Worm (Caenorhabditis elegans) whole organism, late embryonic: ENCODE data around the gene moa-1.

Experiments used
- F13H6.1 ChIP-seq: sonication (generic microtip); optimal IDR thresholded peaks from 2 replicates; lab custom pipeline; 2016; ENCODE audit warnings: missing genetic modification characterization, missing compliant biosample characterization
- K02D7.2 ChIP-seq: sonication (generic microtip); optimal IDR thresholded peaks from 2 replicates; lab custom pipeline; 2017; ENCODE audit warnings: mild to moderate bottlenecking, missing genetic modification characterization, missing compliant biosample characterization
- K09A11.1 ChIP-seq: sonication (generic microtip); optimal IDR thresholded peaks from 2 replicates; lab custom pipeline; 2017; ENCODE audit warnings: antibody characterized with exemption, mild to moderate bottlenecking, missing genetic modification characterization, missing compliant biosample characterization; ENCODE audit not compliant: insufficient read depth
- ceh-30 ChIP-seq: fragments of 150-350 bp; optimal IDR thresholded peaks from 2 replicates; lab custom pipeline; 2014; ENCODE audit warnings: missing biosample characterization, missing genetic modification characterization
- ceh-34 ChIP-seq: sonication (generic microtip); optimal IDR thresholded peaks from 2 replicates; lab custom pipeline; 2016; ENCODE audit warnings: mild to moderate bottlenecking, missing genetic modification characterization, missing compliant biosample characterization
- ceh-48 ChIP-seq: sonication (generic microtip); optimal IDR thresholded peaks from 2 replicates; lab custom pipeline; 2016; ENCODE audit warnings: missing genetic modification characterization, inconsistent platforms, missing compliant biosample characterization
- elt-2 ChIP-seq: sonication (generic microtip); optimal IDR thresholded peaks from 2 replicates; lab custom pipeline; 2016; ENCODE audit warnings: missing genetic modification reagents, missing genetic modification characterization, missing compliant biosample characterization
- eyg-1 ChIP-seq: sonication (generic microtip); optimal IDR thresholded peaks from 2 replicates; lab custom pipeline; 2016; ENCODE audit warnings: missing genotype, missing genetic modification characterization, missing compliant biosample characterization
- fax-1 ChIP-seq: sonication (generic microtip); optimal IDR thresholded peaks from 2 replicates; lab custom pipeline; 2016; ENCODE audit warnings: missing genotype, missing genetic modification characterization, missing compliant biosample characterization
- fkh-10 ChIP-seq: fragments of 150-350 bp; optimal IDR thresholded peaks from 2 replicates; lab custom pipeline; 2014; ENCODE audit warnings: missing biosample characterization, missing genetic modification reagents, missing genetic modification characterization
- gmeb-2 ChIP-seq: sonication (generic microtip); optimal IDR thresholded peaks from 2 replicates; lab custom pipeline; 2016; ENCODE audit warnings: missing genetic modification characterization, inconsistent platforms, missing compliant biosample characterization
- hlh-13 ChIP-seq: fragments of 200-800 bp; sonication (Bioruptor generic); optimal IDR thresholded peaks from 2 replicates; lab custom pipeline; 2018; ENCODE audit warnings: mild to moderate bottlenecking, missing genetic modification characterization, missing compliant biosample characterization
- hlh-8 ChIP-seq: sonication (generic microtip); optimal IDR thresholded peaks from 2 replicates; lab custom pipeline; 2016; ENCODE audit warnings: missing genotype, missing genetic modification characterization, missing compliant biosample characterization
- madf-2 ChIP-seq: sonication (generic microtip); optimal IDR thresholded peaks from 2 replicates; lab custom pipeline; 2017; ENCODE audit warnings: missing genetic modification characterization, missing compliant biosample characterization
- nhr-232 ChIP-seq: sonication (generic microtip); optimal IDR thresholded peaks from 2 replicates; lab custom pipeline; 2016; ENCODE audit warnings: missing genetic modification characterization, missing compliant biosample characterization
- odd-2 ChIP-seq: sonication (generic microtip); optimal IDR thresholded peaks from 2 replicates; lab custom pipeline; 2017; ENCODE audit warnings: antibody characterized with exemption, mild to moderate bottlenecking, missing genetic modification characterization, missing compliant biosample characterization
- pat-9 ChIP-seq: fragments of 200-800 bp; sonication (Bioruptor generic); optimal IDR thresholded peaks from 2 replicates; lab custom pipeline; 2018; ENCODE audit warnings: mild to moderate bottlenecking, missing genetic modification characterization, moderate library complexity, missing compliant biosample characterization
- ref-2 ChIP-seq: sonication (generic microtip); optimal IDR thresholded peaks from 2 replicates; lab custom pipeline; 2016; ENCODE audit warnings: missing genetic modification characterization, missing compliant biosample characterization
- sox-4 ChIP-seq: sonication (generic microtip); optimal IDR thresholded peaks from 2 replicates; lab custom pipeline; 2017; ENCODE audit warnings: mild to moderate bottlenecking, missing genetic modification characterization, inconsistent platforms, missing compliant biosample characterization
- syd-9 ChIP-seq: sonication (generic microtip); optimal IDR thresholded peaks from 2 replicates; lab custom pipeline; 2016; ENCODE audit warnings: mild to moderate bottlenecking, missing genetic modification characterization, moderate library complexity, missing compliant biosample characterization
- tbx-2 ChIP-seq: sonication (generic microtip); optimal IDR thresholded peaks from 2 replicates; lab custom pipeline; 2016; ENCODE audit warnings: missing genetic modification characterization, missing compliant biosample characterization
- tbx-7 ChIP-seq: sonication (generic microtip); optimal IDR thresholded peaks from 2 replicates; lab custom pipeline; 2016; ENCODE audit warnings: missing genotype, missing genetic modification characterization, missing compliant biosample characterization
- ttx-3 ChIP-seq: sonication (generic microtip); optimal IDR thresholded peaks from 2 replicates; lab custom pipeline; 2016; ENCODE audit warnings: missing genetic modification reagents, missing genetic modification characterization, missing compliant biosample characterization
- unc-55 ChIP-seq: sonication (generic microtip); optimal IDR thresholded peaks from 2 replicates; lab custom pipeline; 2017; ENCODE audit warnings: missing biosample characterization, missing genetic modification reagents, missing genetic modification characterization
- zip-5 ChIP-seq: sonication (generic microtip); optimal IDR thresholded peaks from 2 replicates; lab custom pipeline; 2016; ENCODE audit warnings: missing genetic modification characterization, missing compliant biosample characterization

The moa-1 gene

DNA sequence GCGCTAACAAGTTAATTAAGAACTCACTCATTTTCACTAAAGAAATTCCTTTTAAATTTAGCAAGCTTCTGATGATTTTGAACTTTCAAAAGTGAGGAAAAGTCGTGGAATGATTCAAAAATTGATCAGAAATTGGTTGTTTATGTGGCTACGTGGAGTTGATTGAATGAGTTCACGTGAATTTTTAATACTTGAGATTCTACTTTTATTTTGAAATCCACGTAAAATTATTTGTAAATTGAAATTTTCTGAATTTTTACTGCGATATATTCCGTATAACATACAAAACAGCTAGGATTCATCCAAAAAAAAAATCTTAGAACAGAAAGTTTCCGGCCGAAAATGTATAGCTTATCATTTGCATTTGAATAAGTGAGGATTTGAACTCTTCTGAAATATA lies at the start of gene moa-1:
Gene moa-1, minus strand, starts transcription at position 101 of the 400 bp plus-strand sequence.
- TF ChIP-seq sox-4 (tag; lab: Kevin White, UChicago) (no peak), gmeb-2 (tag; lab: Kevin White, UChicago) (no peak), unc-55 (GFP tag; lab: Kevin White, UChicago) (no peak), ceh-34 (tag; lab: Kevin White, UChicago) (no peak), tbx-2 (no peak), madf-2 (tag; lab: Kevin White, UChicago) (no peak), fax-1 (tag; lab: Kevin White, UChicago) (no peak), ref-2 (tag; lab: Kevin White, UChicago) (no peak), eyg-1 (tag; lab: Kevin White, UChicago) (no peak), zip-5 (tag; lab: Kevin White, UChicago) (no peak), ceh-48 (tag; lab: Kevin White, UChicago) (no peak), F13H6.1 (no peak), hlh-13 (GFP tag; lab: Kevin White, UChicago) (no peak), K09A11.1 (tag; lab: Kevin White, UChicago) (no peak), odd-2 (no peak), pat-9 (tag; lab: Kevin White, UChicago) (no peak), tbx-7 (tag; lab: Kevin White, UChicago) (no peak), K02D7.2 (tag; lab: Kevin White, UChicago) (no peak)

- peak; percentile 14 for TF ChIP-seq ceh-48 (tag; lab: Kevin White, UChicago)
- TF ChIP-seq hlh-8 (tag; lab: Kevin White, UChicago), result no peak
Observed at ce11 chrIII:2015494-2015893, 45.8 kb upstream of the moa-1 start.

ce11 chrIII:2013876-2014474 lies 44.3 kb upstream of the moa-1 start:
- TF ChIP-seq ceh-48 (tag; lab: Kevin White, UChicago), result peak; percentile 97
- TF ChIP-seq, all 69 proteins: peak for 1; not testable (repeated sequence) for 68

DNA sequence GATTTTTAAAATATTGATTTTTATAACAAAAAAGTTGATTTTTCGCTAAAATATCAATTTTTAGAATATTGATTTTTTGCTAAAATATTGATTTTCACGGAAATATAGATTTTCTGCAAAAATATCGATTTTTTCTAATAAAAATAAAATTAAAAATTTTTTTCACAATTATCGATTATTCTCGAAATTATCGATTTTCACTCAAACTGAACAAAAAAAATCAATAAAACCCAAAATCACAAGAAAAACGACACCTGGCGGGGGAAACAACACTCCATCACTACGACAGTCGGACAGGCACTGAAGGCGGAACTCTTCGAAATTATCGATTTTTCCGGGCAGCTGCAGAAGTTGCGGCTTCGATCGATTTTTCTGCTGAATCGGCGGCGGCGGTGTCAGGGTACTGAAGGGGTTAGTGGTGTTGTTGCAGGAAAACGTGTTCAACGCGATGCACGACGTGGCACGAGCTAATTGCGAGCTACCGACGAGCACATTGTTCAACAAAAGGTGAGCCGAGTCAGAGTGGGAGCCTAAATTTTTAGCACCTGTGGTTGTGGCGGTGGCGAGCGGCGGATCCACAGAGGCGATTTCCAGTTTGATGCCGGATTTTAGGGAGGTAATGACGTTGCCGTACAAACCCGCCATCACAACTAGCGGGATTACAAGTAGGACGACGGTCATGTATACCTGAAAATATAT lies 43.6 kb upstream of the moa-1 start:
- TF ChIP-seq syd-9 (tag; lab: Kevin White, UChicago) (no peak), ceh-48 (tag; lab: Kevin White, UChicago) (peak; percentile 48), elt-2 (tag; lab: Kevin White, UChicago) (no peak), fkh-10 (GFP tag; lab: Kevin White, UChicago) (no peak), nhr-232 (no peak), hlh-8 (tag; lab: Kevin White, UChicago) (no peak)

ce11 chrIII:2012561-2012960 lies 42.9 kb upstream of the moa-1 start:
- TF ChIP-seq ceh-30 (tag; lab: Kevin White, UChicago) (no peak), ceh-48 (tag; lab: Kevin White, UChicago) (peak; percentile 19)

DNA sequence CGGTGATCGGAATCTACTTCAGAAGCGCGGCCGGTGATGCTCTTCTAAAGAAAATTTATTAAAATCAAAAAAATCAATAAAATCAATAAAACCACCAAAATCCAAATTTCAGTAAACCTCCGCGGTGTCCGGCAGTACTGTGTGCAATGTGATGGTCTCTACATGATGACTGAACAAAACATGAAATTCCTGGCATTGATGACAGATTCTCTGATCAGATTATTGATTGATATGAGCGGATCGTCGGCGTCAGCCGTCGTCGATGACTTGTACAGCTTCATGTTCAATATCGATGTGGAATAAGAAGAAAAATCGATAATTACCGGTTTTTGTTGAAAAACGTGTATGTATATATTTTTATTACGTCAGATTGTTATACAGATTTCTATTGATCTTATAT lies 39.2 kb upstream of the moa-1 start:
- TF ChIP-seq ttx-3 (tag; lab: Kevin White, UChicago), result no peak

- TF ChIP-seq zip-5 (tag; lab: Kevin White, UChicago) (no peak), hlh-13 (GFP tag; lab: Kevin White, UChicago) (no peak), sox-4 (tag; lab: Kevin White, UChicago) (no peak), ttx-3 (tag; lab: Kevin White, UChicago) (no peak), K02D7.2 (tag; lab: Kevin White, UChicago) (no peak)
- TF ChIP-seq, all 69 proteins: peak for 0
Observed at ce11 chrIII:2008334-2008733, 38.6 kb upstream of the moa-1 start.
